Fruit fly (Drosophila melanogaster): ENCODE data around the gene CG16710.

- TF ChIP-seq h (optimal IDR thresholded peaks at IDR 0.05) (no peak), ttk (optimal IDR thresholded peaks at IDR 0.05) (no peak)
These were observed 40.5 kb downstream of the CG16710 start, which contains the start of gene CG10365 for dm6 chr3R:23722680-23723372.
